Fruit fly (Drosophila melanogaster): ENCODE data around the gene fray.

fray gene

DNA sequence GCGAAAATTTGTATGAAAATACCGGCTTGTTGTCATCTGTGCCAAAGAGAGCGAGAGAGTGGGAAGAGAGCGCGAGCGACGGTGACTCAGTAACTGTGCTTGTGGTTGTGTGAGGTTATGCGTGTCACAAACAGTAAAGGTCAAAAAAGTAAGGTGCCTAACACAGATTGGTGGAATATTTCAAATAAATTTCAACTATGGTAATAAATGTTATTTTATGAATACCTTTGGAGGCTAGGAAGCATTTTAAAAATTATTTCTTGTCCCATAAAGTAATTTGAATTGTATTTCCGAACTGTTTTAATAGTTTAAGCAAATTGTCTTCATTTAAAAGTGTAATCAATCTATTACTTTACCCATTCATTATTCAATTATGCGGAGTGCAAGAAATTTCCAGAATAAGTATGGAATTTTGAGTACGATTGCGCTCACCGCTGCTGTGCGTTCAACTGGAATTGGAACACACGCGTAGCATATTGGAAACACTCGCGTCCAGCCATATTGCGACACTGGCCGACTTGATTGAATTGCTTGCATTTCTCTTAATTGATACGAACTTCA, 888 bp downstream of the fray start (continued):
- TF ChIP-seq org-1 (GFP tag; optimal IDR thresholded peaks at IDR 0.05) (peak; percentile 94), chif (GFP tag; optimal IDR thresholded peaks at IDR 0.05) (peak; percentile 93 to 94), CG17359 (tag; optimal IDR thresholded peaks at IDR 0.05) (peak; percentile 90), Oli (tag; optimal IDR thresholded peaks at IDR 0.05) (peak; percentile 97), tll (GFP tag; optimal IDR thresholded peaks at IDR 0.05) (peak; percentile 1), bab2 (GFP tag; optimal IDR thresholded peaks at IDR 0.05) (peak; percentile 90), Gsc (GFP tag; IDR thresholded peaks at IDR 0.05) (peak; percentile 65), CG6791 (GFP tag; IDR thresholded peaks at IDR 0.05; ENCODE audit: partially characterized antibody) (no peak), p53 (GFP tag; optimal IDR thresholded peaks at IDR 0.05) (peak; percentile 54), Awh (GFP tag; IDR thresholded peaks at IDR 0.05) (peak; percentile 79; the same call in 1 of the 2 replicates), hkb (optimal IDR thresholded peaks at IDR 0.05) (no peak), hkb (GFP tag; IDR thresholded peaks at IDR 0.05) (peak; percentile 94), Lhr (GFP tag; optimal IDR thresholded peaks at IDR 0.05) (peak; percentile 80), CG13287 (GFP tag; IDR thresholded peaks at IDR 0.05; ENCODE audit: partially characterized antibody) (no peak; the same call in 1 of the 2 replicates), gfzf (GFP tag; optimal IDR thresholded peaks at IDR 0.05) (no peak), Mrtf (GFP tag; IDR thresholded peaks at IDR 0.05) (peak; percentile 80), nerfin-2 (GFP tag; IDR thresholded peaks at IDR 0.05; ENCODE audit: partially characterized antibody) (no peak), dati (GFP tag; IDR thresholded peaks at IDR 0.05) (peak; percentile 40; the same call in 1 of the 2 replicates), Ada2b (GFP tag; IDR thresholded peaks at IDR 0.05) (peak; percentile 84), CG11695 (GFP tag; IDR thresholded peaks at IDR 0.05) (peak; percentile 95), fu2 (GFP tag; optimal IDR thresholded peaks at IDR 0.05) (peak; percentile 95), Hmx (GFP tag; optimal IDR thresholded peaks at IDR 0.05) (peak; percentile 93), wor (GFP tag; IDR thresholded peaks at IDR 0.05) (peak; percentile 87), ham (GFP tag; IDR thresholded peaks at IDR 0.05) (0 out of 2 replicates have a peak, but pooled peaks have one; percentile 22), CG15073 (GFP tag; optimal IDR thresholded peaks at IDR 0.05) (peak; percentile 98), CG6765 (GFP tag; optimal IDR thresholded peaks at IDR 0.05) (peak; percentile 90), her (GFP tag; optimal IDR thresholded peaks at IDR 0.05) (peak; percentile 73), Hr78 (GFP tag; optimal IDR thresholded peaks at IDR 0.05) (peak in 1 of 2 experiments; percentile 96), lov (optimal IDR thresholded peaks at IDR 0.05) (no peak), lov (GFP tag; IDR thresholded peaks at IDR 0.05) (peak; percentile 70; the same call in 1 of the 3 replicates), Med (GFP tag) (peak; percentile 97), E2f1 (GFP tag; IDR thresholded peaks at IDR 0.05) (peak; percentile 91), CG7357 (GFP tag; IDR thresholded peaks at IDR 0.05) (peak; percentile 84), CG12659 (GFP tag; optimal IDR thresholded peaks at IDR 0.05) (peak; percentile 98), Oaz (GFP tag; IDR thresholded peaks at IDR 0.05) (peak; percentile 85), Rx (GFP tag; IDR thresholded peaks at IDR 0.05) (peak; percentile 84), CG4707 (GFP tag; optimal IDR thresholded peaks at IDR 0.05) (peak; percentile 75), ap (GFP tag; IDR thresholded peaks at IDR 0.05) (peak; percentile 86), bbx (GFP tag; IDR thresholded peaks at IDR 0.05; ENCODE audit: partially characterized antibody) (no peak), CG13123 (GFP tag; optimal IDR thresholded peaks at IDR 0.05) (peak; percentile 78), Meics (GFP tag; optimal IDR thresholded peaks at IDR 0.05) (peak; percentile 94), ci (GFP tag; IDR thresholded peaks at IDR 0.05) (peak; percentile 91), CG10959 (GFP tag; IDR thresholded peaks at IDR 0.05) (0 out of 2 replicates have a peak, but pooled peaks have one; percentile 50), CG3847 (GFP tag; IDR thresholded peaks at IDR 0.05) (peak; percentile 94), Taf1 (GFP tag; IDR thresholded peaks at IDR 0.05) (peak; percentile 90), Drgx (GFP tag; IDR thresholded peaks at IDR 0.05) (peak; percentile 94), CG15514 (GFP tag; optimal IDR thresholded peaks at IDR 0.05) (peak; percentile 83), CG2116 (GFP tag; optimal IDR thresholded peaks at IDR 0.05) (peak; percentile 81), NK7.1 (GFP tag; optimal IDR thresholded peaks at IDR 0.05) (peak; percentile 85), peb (GFP tag; IDR thresholded peaks at IDR 0.05) (peak; percentile 89)
